Fruit fly (Drosophila melanogaster) whole organism, prepupa: Measurements from ENCODE around the gene CG15695.

Source experiments
- Blimp-1 ChIP-seq: fragments of 200-800 bp; sonication (Bioruptor generic); optimal IDR thresholded peaks from 3 replicates; lab custom pipeline; 2017; ENCODE audit warnings: missing biosample characterization, missing genetic modification characterization, mild to moderate bottlenecking, moderate library complexity, missing genetic modification reagents
- CG15336 ChIP-seq: fragments of 200-800 bp; sonication (Bioruptor generic); IDR thresholded peaks from 2 replicates; pipeline ENCODE4 v1.3.6; 2022; ENCODE audit warnings: missing biosample characterization, missing genetic modification characterization
- CG9139 ChIP-seq: fragments of 200-800 bp; sonication (Bioruptor generic); optimal IDR thresholded peaks from 3 replicates; lab custom pipeline; 2017; ENCODE audit warnings: missing biosample characterization, mild to moderate bottlenecking, missing genetic modification characterization
- Lpt ChIP-seq: fragments of 200-800 bp; sonication (Bioruptor generic); optimal IDR thresholded peaks from 3 replicates; lab custom pipeline; 2016; ENCODE audit warnings: missing biosample characterization, missing genetic modification characterization
- OdsH ChIP-seq: fragments of 200-800 bp; sonication (Bioruptor generic); optimal IDR thresholded peaks from 3 replicates; lab custom pipeline; 2016; ENCODE audit warnings: missing biosample characterization, missing genetic modification characterization
- Sox14 ChIP-seq: fragments of 200-800 bp; sonication (Bioruptor generic); optimal IDR thresholded peaks from 3 replicates; lab custom pipeline; 2016; ENCODE audit warnings: missing biosample characterization, missing genetic modification characterization
- net ChIP-seq: fragments of 200-800 bp; sonication (Bioruptor generic); optimal IDR thresholded peaks from 3 replicates; lab custom pipeline; 2016; ENCODE audit warnings: missing biosample characterization, missing genetic modification characterization
- ss ChIP-seq, 2 experiments: fragments of 200-800 bp; sonication (Bioruptor generic); optimal IDR thresholded peaks; 2 replicates in 1 of 2; 3 replicates in 1 of 2; lab custom pipeline; 2017 to 2018; ENCODE audit warnings: mild to moderate bottlenecking in 2 of 2, missing biosample characterization in 2 of 2, missing genetic modification characterization in 2 of 2, moderate library complexity in 1 of 2

DNA sequence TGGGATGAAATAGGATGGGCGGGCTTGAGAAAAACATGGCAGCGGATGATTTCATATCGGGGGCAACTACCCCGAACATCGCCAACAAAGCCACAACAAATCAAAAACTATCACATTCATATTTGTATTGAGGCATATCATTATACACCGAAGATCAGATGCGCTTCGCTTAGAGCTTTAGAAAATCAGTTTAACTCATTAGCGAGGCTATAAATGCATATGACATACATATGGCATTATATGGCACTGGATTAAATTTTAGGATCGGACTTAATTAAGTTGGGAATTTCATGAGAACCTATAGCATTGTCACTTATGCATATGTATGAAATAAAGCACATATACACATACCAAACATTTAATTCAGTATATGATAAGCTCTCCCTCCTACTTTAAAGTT, 4.4 kb downstream of the CG15695 start:
- no peak for TF ChIP-seq CG9139
- no peak for TF ChIP-seq Sox14 (GFP tag; lab: Kevin White, UChicago)
- no peak for TF ChIP-seq net (GFP tag; lab: Kevin White, UChicago)
- TF ChIP-seq Blimp-1 (GFP tag; lab: Kevin White, UChicago) = no peak
- no peak for TF ChIP-seq CG15336 (GFP tag; lab: Robert Waterston, UW)
- TF ChIP-seq Lpt = no peak
- no peak for TF ChIP-seq ss (GFP tag; optimal IDR thresholded peaks at IDR 0.05; lab: Kevin White, UChicago)
- no peak for TF ChIP-seq OdsH (GFP tag; lab: Kevin White, UChicago)
